Fruit fly (Drosophila melanogaster) whole organism, embryonic: Measurements from ENCODE around the gene trk.

Source experiments
- Antp ChIP-seq: fragments of 200-800 bp; sonication (Bioruptor generic); optimal IDR thresholded peaks from 3 replicates; lab custom pipeline; 2016; ENCODE audit warnings: missing biosample characterization, missing genetic modification characterization
- Bdp1 ChIP-seq: fragments of 200-800 bp; sonication (Bioruptor generic); optimal IDR thresholded peaks from 3 replicates; lab custom pipeline; 2016; ENCODE audit warnings: missing biosample characterization, missing genetic modification characterization
- CG10267 ChIP-seq: fragments of 200-800 bp; sonication (Bioruptor generic); optimal IDR thresholded peaks from 2 replicates; lab custom pipeline; 2018; ENCODE audit warnings: missing biosample characterization, mild to moderate bottlenecking, missing genetic modification characterization, moderate library complexity
- CG12236 ChIP-seq: fragments of 200-800 bp; sonication (Bioruptor generic); optimal IDR thresholded peaks from 2 replicates; lab custom pipeline; 2016; ENCODE audit warnings: missing biosample characterization, missing genetic modification characterization
- CG8765 ChIP-seq: fragments of 200-800 bp; sonication (Bioruptor generic); IDR thresholded peaks from 2 replicates; pipeline ENCODE4 v1.3.6; 2022; ENCODE audit warnings: missing biosample characterization, missing genetic modification characterization
- HHEX ChIP-seq: fragments of 200-800 bp; sonication (Bioruptor generic); optimal IDR thresholded peaks from 3 replicates; lab custom pipeline; 2017; ENCODE audit warnings: missing biosample characterization, mild to moderate bottlenecking, missing genetic modification characterization, missing genetic modification reagents
- HmgZ ChIP-seq: fragments of 200-800 bp; sonication (Bioruptor generic); optimal IDR thresholded peaks from 2 replicates; lab custom pipeline; 2018; ENCODE audit warnings: missing biosample characterization, mild to moderate bottlenecking, missing genetic modification characterization
- MTF-1 ChIP-seq: fragments of 200-800 bp; sonication (Bioruptor generic); optimal IDR thresholded peaks from 2 replicates; lab custom pipeline; 2018; ENCODE audit warnings: missing biosample characterization, mild to moderate bottlenecking, missing genetic modification characterization, borderline replicate concordance
- btn ChIP-seq: fragments of 200-800 bp; sonication (Bioruptor generic); optimal IDR thresholded peaks from 2 replicates; lab custom pipeline; 2016; ENCODE audit warnings: missing biosample characterization, missing genetic modification characterization
- da ChIP-seq: fragments of 200-800 bp; sonication (Bioruptor generic); optimal IDR thresholded peaks from 2 replicates; lab custom pipeline; 2016; ENCODE audit warnings: missing biosample characterization, missing genetic modification characterization
- esg ChIP-seq: fragments of 200-800 bp; sonication (Bioruptor generic); conservative IDR thresholded peaks from 2 replicates; pipeline ENCODE4 v1.3.6; 2022; ENCODE audit warnings: missing biosample characterization, missing genetic modification characterization
- hth ChIP-seq: fragments of >200 bp; optimal IDR thresholded peaks from 2 replicates; lab custom pipeline; 2017; ENCODE audit warnings: inconsistent platforms
- slou ChIP-seq: fragments of 200-800 bp; sonication (Bioruptor generic); optimal IDR thresholded peaks from 3 replicates; lab custom pipeline; 2016; ENCODE audit warnings: missing biosample characterization, missing genetic modification characterization

- TF ChIP-seq HmgZ (tag; lab: Kevin White, UChicago): no peak
- TF ChIP-seq CG10267: no peak
- no peak for TF ChIP-seq CG12236
- TF ChIP-seq hth: no peak
- TF ChIP-seq MTF-1 (GFP tag; lab: Kevin White, UChicago): no peak
- TF ChIP-seq slou (GFP tag; lab: Kevin White, UChicago): no peak
- no peak for TF ChIP-seq Antp (GFP tag; lab: Kevin White, UChicago)
- no peak for TF ChIP-seq HHEX
- no peak for TF ChIP-seq CG8765
- no peak for TF ChIP-seq Bdp1 (GFP tag; lab: Kevin White, UChicago)
- no peak for TF ChIP-seq esg (GFP tag; lab: Robert Waterston, UW)
- no peak for TF ChIP-seq da
- no peak for TF ChIP-seq btn (GFP tag; lab: Kevin White, UChicago)
These were observed 41.7 kb downstream of the trk start for dm6 chr2L:10230455-10230854.
